Fruit fly (Drosophila melanogaster): ENCODE measurements around the gene alpha-Man-Ib.

Gene alpha-Man-Ib

DNA sequence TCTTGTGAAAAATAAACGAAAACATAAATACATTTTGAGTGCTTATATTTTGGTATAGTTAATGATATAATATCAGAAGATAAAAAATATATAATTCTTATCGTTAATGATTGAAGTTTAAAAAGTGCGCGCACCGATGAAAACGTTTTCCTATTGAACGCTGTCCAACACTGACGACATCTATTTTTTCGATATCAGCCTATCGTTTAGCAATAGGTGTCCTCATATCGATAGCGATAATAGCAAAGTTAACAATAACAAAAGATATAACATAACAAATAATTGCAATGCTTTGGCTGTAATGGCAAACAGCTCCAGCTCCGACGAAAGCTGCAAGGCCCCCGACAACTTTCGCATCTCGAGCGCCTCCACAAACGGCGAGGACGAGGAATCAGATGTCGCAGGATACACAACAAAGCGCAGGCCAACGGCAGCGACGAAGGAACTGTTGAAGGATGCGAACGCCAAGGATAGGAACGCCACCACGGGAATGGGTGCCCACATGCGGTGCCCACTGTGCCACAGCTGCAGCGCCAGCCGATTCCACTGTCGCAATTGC lies 3.6 kb upstream of the alpha-Man-Ib start, which contains the start of gene Atg14 (continued):
- TF ChIP-seq CG10267 (tag; optimal IDR thresholded peaks at IDR 0.05) (peak; percentile 99), stc (GFP tag; IDR thresholded peaks at IDR 0.05) (no peak), Hr3 (GFP tag; optimal IDR thresholded peaks at IDR 0.05) (no peak), CG34224 (GFP tag; IDR thresholded peaks at IDR 0.05; ENCODE audit: partially characterized antibody) (peak; percentile 99), slou (GFP tag; optimal IDR thresholded peaks at IDR 0.05) (no peak), CG8765 (GFP tag; IDR thresholded peaks at IDR 0.05) (no peak), dan (GFP tag; IDR thresholded peaks at IDR 0.05) (no peak), D19B (GFP tag; optimal IDR thresholded peaks at IDR 0.05) (no peak), CG9932 (GFP tag; IDR thresholded peaks at IDR 0.05) (peak; percentile 33; the same call in 1 of the 2 replicates), pb (GFP tag; optimal IDR thresholded peaks at IDR 0.05) (no peak), Dad (GFP tag; optimal IDR thresholded peaks at IDR 0.05) (peak; percentile 6), Doc3 (GFP tag; IDR thresholded peaks at IDR 0.05; ENCODE audit: partially characterized antibody) (peak; percentile 88), CG4282 (GFP tag; optimal IDR thresholded peaks at IDR 0.05) (no peak), CG17612 (GFP tag; IDR thresholded peaks at IDR 0.05) (no peak), CG7963 (GFP tag; IDR thresholded peaks at IDR 0.05; ENCODE audit: partially characterized antibody) (peak; percentile 95), ab (GFP tag; optimal IDR thresholded peaks at IDR 0.05) (no peak), Atf-2 (GFP tag; optimal IDR thresholded peaks at IDR 0.05) (no peak), ato (GFP tag; IDR thresholded peaks at IDR 0.05; ENCODE audit: partially characterized antibody) (peak; percentile 92), phol (tag; optimal IDR thresholded peaks at IDR 0.05) (peak; percentile 41), amos (GFP tag; IDR thresholded peaks at IDR 0.05; ENCODE audit: partially characterized antibody) (peak; percentile 92), Dip3 (GFP tag; optimal IDR thresholded peaks at IDR 0.05) (no peak), CG33213 (GFP tag; optimal IDR thresholded peaks at IDR 0.05) (no peak), BtbVII (GFP tag; optimal IDR thresholded peaks at IDR 0.05) (no peak), CG17912 (GFP tag; optimal IDR thresholded peaks at IDR 0.05) (no peak), CG3726 (GFP tag; IDR thresholded peaks at IDR 0.05) (no peak), Lhr (GFP tag; optimal IDR thresholded peaks at IDR 0.05) (no peak), CG4617 (GFP tag; optimal IDR thresholded peaks at IDR 0.05; ENCODE audit: borderline replicate concordance) (peak; percentile 81), CG18599 (GFP tag; optimal IDR thresholded peaks at IDR 0.05) (no peak), CG3407 (GFP tag; optimal IDR thresholded peaks at IDR 0.05) (no peak), CG7786 (GFP tag; optimal IDR thresholded peaks at IDR 0.05) (no peak), Hey (tag; optimal IDR thresholded peaks at IDR 0.05) (no peak), CG17328 (GFP tag; IDR thresholded peaks at IDR 0.05) (no peak), HLH3B (GFP tag; IDR thresholded peaks at IDR 0.05) (no peak), CG8944 (GFP tag; optimal IDR thresholded peaks at IDR 0.05) (no peak), Bgb (GFP tag; IDR thresholded peaks at IDR 0.05; ENCODE audit: partially characterized antibody) (peak; percentile 96), Sin3A (optimal IDR thresholded peaks at IDR 0.05) (peak; percentile 11), ap (GFP tag; IDR thresholded peaks at IDR 0.05) (no peak), Hsf (GFP tag; optimal IDR thresholded peaks at IDR 0.05) (no peak), Oli (tag; optimal IDR thresholded peaks at IDR 0.05) (no peak), gcm (GFP tag; optimal IDR thresholded peaks at IDR 0.05) (peak; percentile 4), NC2β (GFP tag; optimal IDR thresholded peaks at IDR 0.05) (no peak), CG12769 (tag; optimal IDR thresholded peaks at IDR 0.05) (no peak), crp (GFP tag; optimal IDR thresholded peaks at IDR 0.05) (no peak), hbn (GFP tag; IDR thresholded peaks at IDR 0.05; ENCODE audit: partially characterized antibody) (peak; percentile 92), run (tag; optimal IDR thresholded peaks at IDR 0.05) (no peak), C15 (GFP tag; IDR thresholded peaks at IDR 0.05) (no peak), CG4360 (GFP tag; IDR thresholded peaks at IDR 0.05) (no peak), ftz-f1 (GFP tag; optimal IDR thresholded peaks at IDR 0.05) (no peak), crc (GFP tag; optimal IDR thresholded peaks at IDR 0.05) (no peak), pzg (GFP tag; optimal IDR thresholded peaks at IDR 0.05) (peak; percentile 81), sd (tag; optimal IDR thresholded peaks at IDR 0.05) (no peak)
